Worm (Caenorhabditis elegans): ENCODE results near the gene gbb-2.

DNA sequence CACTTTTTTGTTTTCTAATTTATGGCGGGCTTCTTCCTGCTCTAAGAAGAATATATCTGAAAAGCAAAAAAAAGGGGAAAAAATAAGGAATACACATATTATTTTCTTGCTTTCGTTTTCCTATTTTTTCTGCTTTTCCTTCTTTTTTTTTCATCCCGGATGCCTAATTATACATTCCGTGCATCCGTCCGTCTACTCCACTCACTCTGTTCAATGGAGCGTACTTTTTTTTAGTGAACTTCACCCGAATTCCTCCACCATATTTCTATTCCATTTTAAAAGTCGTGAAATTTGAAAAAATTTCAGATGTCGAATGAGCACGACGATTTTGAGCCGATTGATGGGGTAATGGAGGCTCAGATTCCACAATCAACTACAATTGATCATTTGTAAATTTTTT is 29.7 kb upstream of the gbb-2 start, which contains the start of gene ZK185.2:
- no peak for TF ChIP-seq tab-1 (GFP tag; IDR thresholded peaks at IDR 0.05)
- no peak for TF ChIP-seq ref-1 (GFP tag; conservative IDR thresholded peaks at IDR 0.05)
- no peak for TF ChIP-seq T22C8.4 (GFP tag; IDR thresholded peaks at IDR 0.05)
- no peak for TF ChIP-seq med-1 (GFP tag; optimal IDR thresholded peaks at IDR 0.05; ENCODE audit: insufficient read depth)
- no peak for TF ChIP-seq cog-1 (tag; optimal IDR thresholded peaks at IDR 0.05)
- TF ChIP-seq ztf-29 (GFP tag; IDR thresholded peaks at IDR 0.05) = no peak
